Fruit fly (Drosophila melanogaster) whole organism, prepupa: ENCODE measurements around the gene CG32040.

ENCODE experiments used
- Blimp-1 ChIP-seq: fragments of 200-800 bp; sonication (Bioruptor generic); optimal IDR thresholded peaks from 3 replicates; lab custom pipeline; 2017; ENCODE audit warnings: missing biosample characterization, missing genetic modification characterization, mild to moderate bottlenecking, moderate library complexity, missing genetic modification reagents
- CG10631 ChIP-seq: fragments of 200-800 bp; sonication (Bioruptor generic); optimal IDR thresholded peaks from 2 replicates; lab custom pipeline; 2016; ENCODE audit warnings: missing biosample characterization, missing genetic modification characterization
- CG11762 ChIP-seq: fragments of 200-800 bp; sonication (Bioruptor generic); optimal IDR thresholded peaks from 3 replicates; lab custom pipeline; 2016; ENCODE audit warnings: missing biosample characterization, missing genetic modification characterization; ENCODE audit not compliant: insufficient read depth
- CG11902 ChIP-seq: fragments of 200-800 bp; sonication (Bioruptor generic); optimal IDR thresholded peaks from 3 replicates; lab custom pipeline; 2016; ENCODE audit warnings: missing biosample characterization, missing genetic modification characterization
- CG16779 ChIP-seq: fragments of 200-800 bp; sonication (Bioruptor generic); optimal IDR thresholded peaks from 3 replicates; lab custom pipeline; 2017; ENCODE audit warnings: missing biosample characterization, mild to moderate bottlenecking, missing genetic modification characterization
- CG32006 ChIP-seq: fragments of 200-800 bp; sonication (Bioruptor generic); optimal IDR thresholded peaks from 3 replicates; lab custom pipeline; 2017; ENCODE audit warnings: missing biosample characterization, mild to moderate bottlenecking, missing genetic modification characterization
- CG6163 ChIP-seq: fragments of 200-800 bp; sonication (Bioruptor generic); IDR thresholded peaks from 3 replicates; pipeline ENCODE4 v1.3.6; 2022; ENCODE audit warnings: missing biosample characterization, missing genetic modification characterization
- CG6276 ChIP-seq: fragments of 200-800 bp; sonication (Bioruptor generic); optimal IDR thresholded peaks from 2 replicates; lab custom pipeline; 2017; ENCODE audit warnings: missing biosample characterization, mild to moderate bottlenecking, missing genetic modification characterization
- CG6792 ChIP-seq: fragments of 200-800 bp; sonication (Bioruptor generic); optimal IDR thresholded peaks from 3 replicates; lab custom pipeline; 2016; ENCODE audit warnings: missing biosample characterization, missing genetic modification characterization
- CG6854 ChIP-seq: fragments of 200-800 bp; sonication (Bioruptor generic); optimal IDR thresholded peaks from 2 replicates; lab custom pipeline; 2017; ENCODE audit warnings: missing biosample characterization, mild to moderate bottlenecking, missing genetic modification characterization
- CG8119 ChIP-seq: fragments of 200-800 bp; sonication (Bioruptor generic); IDR thresholded peaks from 3 replicates; pipeline ENCODE4 v1.3.6; 2022; ENCODE audit warnings: missing biosample characterization, missing genetic modification characterization
- CG9139 ChIP-seq: fragments of 200-800 bp; sonication (Bioruptor generic); optimal IDR thresholded peaks from 3 replicates; lab custom pipeline; 2017; ENCODE audit warnings: missing biosample characterization, mild to moderate bottlenecking, missing genetic modification characterization
- Eip75B ChIP-seq: fragments of 200-800 bp; sonication (Bioruptor generic); optimal IDR thresholded peaks from 3 replicates; lab custom pipeline; 2016; ENCODE audit warnings: missing biosample characterization, missing genetic modification characterization
- Eip78C ChIP-seq: fragments of 200-800 bp; sonication (Bioruptor generic); peaks from one replicate; lab custom pipeline; 2016; ENCODE audit warnings: missing biosample characterization, missing genetic modification characterization
- Ets21C ChIP-seq: fragments of 200-800 bp; sonication (Bioruptor generic); optimal IDR thresholded peaks from 3 replicates; lab custom pipeline; 2016; ENCODE audit warnings: missing biosample characterization, missing genetic modification characterization
- Gug ChIP-seq: fragments of 200-800 bp; sonication (Bioruptor generic); IDR thresholded peaks from 2 replicates; pipeline ENCODE4 v1.3.6; 2022; ENCODE audit warnings: missing biosample characterization, missing genetic modification characterization
- Hr39 ChIP-seq: fragments of 200-800 bp; sonication (Bioruptor generic); optimal IDR thresholded peaks from 2 replicates; lab custom pipeline; 2016; ENCODE audit warnings: missing biosample characterization, missing genetic modification characterization
- Hr4 ChIP-seq: fragments of 200-800 bp; sonication (Bioruptor generic); optimal IDR thresholded peaks from 3 replicates; lab custom pipeline; 2016; ENCODE audit warnings: missing biosample characterization, missing genetic modification characterization
- Lpt ChIP-seq: fragments of 200-800 bp; sonication (Bioruptor generic); optimal IDR thresholded peaks from 3 replicates; lab custom pipeline; 2016; ENCODE audit warnings: missing biosample characterization, missing genetic modification characterization
- Met ChIP-seq: fragments of 200-800 bp; sonication (Bioruptor generic); optimal IDR thresholded peaks from 3 replicates; lab custom pipeline; 2016; ENCODE audit warnings: missing biosample characterization, missing genetic modification characterization
- OdsH ChIP-seq: fragments of 200-800 bp; sonication (Bioruptor generic); optimal IDR thresholded peaks from 3 replicates; lab custom pipeline; 2016; ENCODE audit warnings: missing biosample characterization, missing genetic modification characterization
- Smox ChIP-seq: fragments of 200-800 bp; sonication (Bioruptor generic); optimal IDR thresholded peaks from 3 replicates; lab custom pipeline; 2016; ENCODE audit warnings: missing biosample characterization, missing genetic modification characterization
- Sox102F ChIP-seq: fragments of 200-800 bp; sonication (Bioruptor generic); optimal IDR thresholded peaks from 2 replicates; lab custom pipeline; 2016; ENCODE audit warnings: missing biosample characterization, mild to moderate bottlenecking, missing genetic modification characterization
- Sox14 ChIP-seq: fragments of 200-800 bp; sonication (Bioruptor generic); optimal IDR thresholded peaks from 3 replicates; lab custom pipeline; 2016; ENCODE audit warnings: missing biosample characterization, missing genetic modification characterization
- Sox15 ChIP-seq: fragments of 200-800 bp; sonication (Bioruptor generic); optimal IDR thresholded peaks from 3 replicates; lab custom pipeline; 2016; ENCODE audit warnings: missing biosample characterization, missing genetic modification characterization
- achi ChIP-seq: fragments of 200-800 bp; sonication (Bioruptor generic); optimal IDR thresholded peaks from 3 replicates; lab custom pipeline; 2016; ENCODE audit warnings: missing biosample characterization, missing genetic modification characterization
- acj6 ChIP-seq: fragments of 200-800 bp; sonication (Bioruptor generic); optimal IDR thresholded peaks from 3 replicates; lab custom pipeline; 2016; ENCODE audit warnings: missing biosample characterization, missing genetic modification characterization
- cyc ChIP-seq: fragments of 200-800 bp; sonication (Bioruptor generic); optimal IDR thresholded peaks from 3 replicates; lab custom pipeline; 2016; ENCODE audit warnings: missing biosample characterization, missing genetic modification characterization
- eg ChIP-seq: fragments of 200-800 bp; sonication (Bioruptor generic); IDR thresholded peaks from 3 replicates; pipeline ENCODE4 v1.3.6; 2022; ENCODE audit warnings: missing biosample characterization, missing genetic modification characterization
- esn ChIP-seq: fragments of 200-800 bp; sonication (Bioruptor generic); optimal IDR thresholded peaks from 2 replicates; lab custom pipeline; 2016; ENCODE audit warnings: missing biosample characterization, mild to moderate bottlenecking, missing genetic modification characterization, moderate library complexity
- fd85E ChIP-seq: fragments of 200-800 bp; sonication (Bioruptor generic); optimal IDR thresholded peaks from 3 replicates; lab custom pipeline; 2016; ENCODE audit warnings: missing biosample characterization, missing genetic modification characterization
- fkh ChIP-seq: fragments of 200-800 bp; sonication (Bioruptor generic); optimal IDR thresholded peaks from 3 replicates; lab custom pipeline; 2017; ENCODE audit warnings: missing biosample characterization, mild to moderate bottlenecking, missing genetic modification characterization, moderate library complexity
- net ChIP-seq: fragments of 200-800 bp; sonication (Bioruptor generic); optimal IDR thresholded peaks from 3 replicates; lab custom pipeline; 2016; ENCODE audit warnings: missing biosample characterization, missing genetic modification characterization
- pdm3 ChIP-seq: fragments of 200-800 bp; sonication (Bioruptor generic); optimal IDR thresholded peaks from 3 replicates; lab custom pipeline; 2016; ENCODE audit warnings: missing biosample characterization, missing genetic modification characterization
- ss ChIP-seq, 2 experiments: fragments of 200-800 bp; sonication (Bioruptor generic); optimal IDR thresholded peaks; 2 replicates in 1 of 2; 3 replicates in 1 of 2; lab custom pipeline; 2017 to 2018; ENCODE audit warnings: mild to moderate bottlenecking in 2 of 2, missing biosample characterization in 2 of 2, missing genetic modification characterization in 2 of 2, moderate library complexity in 1 of 2
- svp ChIP-seq: fragments of 200-800 bp; sonication (Bioruptor generic); peaks from one replicate; lab custom pipeline; 2016; ENCODE audit warnings: missing biosample characterization, missing genetic modification characterization

The CG32040 gene

DNA sequence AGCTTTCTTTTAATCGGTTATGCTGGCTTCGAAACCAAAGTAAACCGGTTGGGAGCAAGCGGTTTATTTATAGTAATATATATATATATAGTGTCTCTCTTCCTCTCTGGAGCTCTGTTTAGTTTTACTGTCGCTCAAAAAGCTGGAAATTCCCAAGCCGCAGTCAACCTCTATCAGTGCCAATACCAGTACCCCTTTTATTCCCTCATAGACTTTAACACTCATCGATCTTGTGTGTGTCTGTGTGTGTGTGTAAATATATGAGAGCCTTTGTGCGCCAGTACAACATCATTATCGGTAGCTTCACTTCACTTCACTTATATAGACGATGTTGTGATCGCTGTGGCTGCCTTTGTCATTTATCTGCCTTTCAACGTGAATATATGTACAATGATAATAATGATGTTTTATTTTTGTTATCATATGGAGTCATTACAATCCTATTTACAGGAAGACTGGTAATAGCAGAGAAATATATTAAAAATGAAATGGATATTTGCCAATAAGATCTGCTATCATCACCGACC lies 15.8 kb upstream of the CG32040 start (continued):
- TF ChIP-seq cyc (GFP tag; lab: Kevin White, UChicago) (no peak), CG11762 (GFP tag; lab: Kevin White, UChicago) (no peak), CG16779 (tag; lab: Kevin White, UChicago) (peak; percentile 16), CG6792 (GFP tag; lab: Kevin White, UChicago) (no peak), Eip78C (GFP tag; lab: Kevin White, UChicago) (no peak), Eip75B (GFP tag; lab: Kevin White, UChicago) (no peak), Gug (GFP tag; lab: Robert Waterston, UW) (no peak), CG10631 (GFP tag; lab: Kevin White, UChicago) (no peak)

dm6 chr3L:9338510-9338909 lies 15.3 kb upstream of the CG32040 start, which contains the start of gene PGRP-LC:
Gene PGRP-LC, plus strand, starts transcription at chr3L:9338810.
- TF ChIP-seq Ets21C (GFP tag; lab: Kevin White, UChicago), result no peak
- peak; percentile 32 for TF ChIP-seq Eip78C (GFP tag; lab: Kevin White, UChicago)
- TF ChIP-seq, all 60 proteins: peak for 1

DNA sequence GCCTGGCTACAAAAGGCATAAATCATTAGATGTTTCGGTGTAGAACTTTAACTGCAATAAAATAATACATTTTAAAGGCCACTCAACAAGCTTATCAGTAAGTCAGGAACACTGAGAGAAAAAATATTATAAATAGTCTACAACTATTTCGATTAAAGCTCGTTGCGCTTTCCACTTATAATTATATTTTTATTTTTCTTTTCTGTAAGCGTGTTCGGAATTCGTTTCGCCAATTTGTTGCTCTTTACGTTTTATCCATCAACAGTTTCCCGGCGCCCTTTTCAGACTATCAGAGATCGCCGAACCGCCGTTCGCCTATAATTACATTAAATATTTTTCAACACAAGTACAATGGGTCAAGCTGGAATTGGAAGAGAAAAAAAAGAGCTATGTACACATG lies 14.8 kb upstream of the CG32040 start:
- TF ChIP-seq Hr4 (peak; percentile 23), fd85E (GFP tag; lab: Kevin White, UChicago) (no peak), Sox15 (peak; percentile 7), CG11762 (GFP tag; lab: Kevin White, UChicago) (peak; percentile 34), Lpt (GFP tag; lab: Kevin White, UChicago) (no peak), pdm3 (GFP tag; lab: Kevin White, UChicago) (peak; percentile 45), net (GFP tag; lab: Kevin White, UChicago) (peak; percentile 11), CG8119 (GFP tag; lab: Robert Waterston, UW) (peak; percentile 21; the same call in 1 of the 3 replicates), CG6276 (GFP tag; lab: Kevin White, UChicago) (peak; percentile 7), ss (GFP tag; optimal IDR thresholded peaks at IDR 0.05; lab: Kevin White, UChicago) (no peak), Gug (GFP tag; lab: Robert Waterston, UW) (peak; percentile 12; the same call in 1 of the 2 replicates), acj6 (GFP tag; lab: Kevin White, UChicago) (peak; percentile 20), Eip78C (GFP tag; lab: Kevin White, UChicago) (peak; percentile 80), Blimp-1 (GFP tag; lab: Kevin White, UChicago) (no peak), CG32006 (GFP tag; lab: Kevin White, UChicago) (peak; percentile 18), achi (GFP tag; lab: Kevin White, UChicago) (no peak), Sox14 (peak; percentile 3), svp (peak; percentile 69), OdsH (GFP tag; lab: Kevin White, UChicago) (peak; percentile 19), Met (no peak)

dm6 chr3L:9340232-9340631 lies 13.6 kb upstream of the CG32040 start:
- no peak for TF ChIP-seq Sox15
- TF ChIP-seq Smox (GFP tag; lab: Kevin White, UChicago), result no peak
- TF ChIP-seq CG11902 (GFP tag; lab: Kevin White, UChicago), result no peak
- peak; percentile 28 for TF ChIP-seq Sox102F (GFP tag; lab: Kevin White, UChicago)
- TF ChIP-seq Hr39 (GFP tag; lab: Kevin White, UChicago), result no peak
- no peak for TF ChIP-seq fd85E (GFP tag; lab: Kevin White, UChicago)
- TF ChIP-seq CG6163 (GFP tag; lab: Robert Waterston, UW), result peak; percentile 61; the same call in 2 of the 3 replicates
- peak; percentile 60 for TF ChIP-seq Eip78C (GFP tag; lab: Kevin White, UChicago)
- TF ChIP-seq CG6276 (GFP tag; lab: Kevin White, UChicago), result peak; percentile 6
- peak; percentile 78 for TF ChIP-seq svp
- TF ChIP-seq achi (GFP tag; lab: Kevin White, UChicago), result peak; percentile 0
- no peak for TF ChIP-seq Met
- peak; percentile 51 for TF ChIP-seq CG6854 (GFP tag; lab: Kevin White, UChicago)
- no peak for TF ChIP-seq esn (GFP tag; lab: Kevin White, UChicago)
- TF ChIP-seq eg, result peak; percentile 37; the same call in 1 of the 3 replicates
- no peak for TF ChIP-seq fkh
- TF ChIP-seq CG9139, result peak; percentile 9
- TF ChIP-seq, all 60 proteins: peak for 9
